Fruit fly (Drosophila melanogaster) whole organism: ENCODE data around the gene Nasp.

ENCODE experiments used
- psq ChIP-seq: fragments of >200 bp; optimal IDR thresholded peaks from 2 replicates; lab custom pipeline; 2017
- usp ChIP-seq: fragments of >200 bp; optimal IDR thresholded peaks from 2 replicates; lab custom pipeline; 2017; ENCODE audit warnings: missing biosample characterization, missing genetic modification characterization, mixed read lengths

dm6 chr3R:8742661-8743060 is 4.9 kb upstream of the Nasp start:
- no peak for TF ChIP-seq psq
- TF ChIP-seq usp (GFP tag; lab: Kevin White, UChicago) = no peak
